Worm (Caenorhabditis elegans): ENCODE data around the gene cyb-1.
"Not testable (repeated sequence)": the region's sequence is repeated elsewhere in the genome, so short reads cannot be mapped to it uniquely, and the experiment has no call there.

cyb-1 gene

DNA sequence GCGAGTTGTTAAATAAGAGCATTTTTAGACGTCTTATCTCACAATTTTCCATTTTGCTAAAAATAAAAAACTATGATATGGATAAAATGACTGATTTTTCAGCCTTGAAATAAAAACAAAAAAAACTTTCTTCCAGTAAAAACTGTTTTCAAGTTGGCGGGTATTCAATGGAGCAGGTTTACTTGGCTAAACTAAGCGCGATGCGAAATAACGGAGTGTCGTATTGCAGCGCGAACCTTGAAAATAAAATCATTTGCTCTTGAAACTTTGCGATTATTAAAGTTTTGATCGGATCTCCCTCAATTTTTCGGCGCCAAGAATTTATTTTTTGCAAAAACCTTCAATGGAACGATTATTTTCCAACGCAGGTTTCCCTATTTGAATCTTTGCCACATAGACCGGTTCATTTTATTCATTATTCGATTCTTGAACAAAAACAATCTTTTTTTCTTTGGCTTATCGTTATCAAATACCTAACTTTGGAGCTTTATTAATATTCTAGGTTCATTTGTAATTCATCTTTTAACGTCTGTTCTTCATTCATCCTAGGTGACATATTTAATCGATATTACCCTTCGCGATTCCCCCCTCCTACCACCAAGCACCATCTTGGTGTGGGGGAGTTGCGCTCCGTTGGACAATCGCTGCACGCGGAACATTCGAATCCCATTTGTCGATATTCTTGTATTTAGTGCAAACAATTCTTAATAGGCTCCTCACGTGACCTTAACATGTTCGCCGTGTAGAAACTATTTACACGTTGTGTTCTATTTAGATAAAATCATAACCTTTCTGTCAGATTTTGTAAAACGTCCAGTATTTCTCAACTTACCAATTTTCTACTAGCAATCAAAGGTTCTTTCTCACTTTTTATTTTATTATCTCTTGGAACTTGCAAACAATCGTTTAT lies at the start of gene cyb-1, which contains the start of gene orc-5:
TSS of gene cyb-1 (plus strand) at position 690 of the 910 bp plus-strand sequence.
TSS of gene orc-5 (minus strand) at position 62 of the 910 bp plus-strand sequence.
- TF ChIP-seq nhr-237 (tag; optimal IDR thresholded peaks at IDR 0.05) (peak; percentile 57), sem-2 (GFP tag; optimal IDR thresholded peaks at IDR 0.05) (no peak), pha-4 (tag; optimal IDR thresholded peaks at IDR 0.05) (peak; percentile 54), hlh-1 (tag; optimal IDR thresholded peaks at IDR 0.05) (peak; percentile 39), zip-8 (tag; optimal IDR thresholded peaks at IDR 0.05) (no peak), bed-3 (GFP tag; optimal IDR thresholded peaks at IDR 0.05) (no peak), unc-62 (GFP tag; optimal IDR thresholded peaks at IDR 0.05) (no peak), unc-39 (tag; optimal IDR thresholded peaks at IDR 0.05) (no peak), lsy-2 (tag; optimal IDR thresholded peaks at IDR 0.05) (peak; percentile 47), mls-2 (tag; optimal IDR thresholded peaks at IDR 0.05) (no peak), nhr-12 (tag; optimal IDR thresholded peaks at IDR 0.05) (no peak), nhr-2 (tag; optimal IDR thresholded peaks at IDR 0.05) (no peak), M03D4.4 (tag; optimal IDR thresholded peaks at IDR 0.05) (no peak), ham-2 (GFP tag; optimal IDR thresholded peaks at IDR 0.05) (no peak), ceh-43 (GFP tag; optimal IDR thresholded peaks at IDR 0.05) (no peak), elt-1 (tag; optimal IDR thresholded peaks at IDR 0.05; ENCODE audit: borderline replicate concordance, insufficient read depth) (no peak), cnd-1 (tag; optimal IDR thresholded peaks at IDR 0.05) (no peak), ceh-83 (GFP tag; optimal IDR thresholded peaks at IDR 0.05) (peak; percentile 7), nhr-76 (tag; optimal IDR thresholded peaks at IDR 0.05) (no peak), ces-1 (GFP tag; optimal IDR thresholded peaks at IDR 0.05) (peak; percentile 55), lin-32 (GFP tag; optimal IDR thresholded peaks at IDR 0.05) (no peak), mab-5 (tag; optimal IDR thresholded peaks at IDR 0.05) (peak; percentile 24), ztf-11 (tag; optimal IDR thresholded peaks at IDR 0.05) (no peak), flh-1 (GFP tag; optimal IDR thresholded peaks at IDR 0.05) (no peak), snpc-4 (tag; optimal IDR thresholded peaks at IDR 0.05) (no peak), nhr-28 (tag; optimal IDR thresholded peaks at IDR 0.05) (no peak), elt-3 (tag; optimal IDR thresholded peaks at IDR 0.05) (no peak), ceh-39 (tag; optimal IDR thresholded peaks at IDR 0.05) (no peak), drap-1 (GFP tag; optimal IDR thresholded peaks at IDR 0.05) (no peak), tbx-8 (GFP tag; optimal IDR thresholded peaks at IDR 0.05) (no peak), unc-120 (tag; optimal IDR thresholded peaks at IDR 0.05; ENCODE audit: poor library complexity, severe bottlenecking) (no peak), blmp-1 (tag; optimal IDR thresholded peaks at IDR 0.05) (no peak), sptf-1 (tag; optimal IDR thresholded peaks at IDR 0.05) (peak; percentile 42), mep-1 (tag; optimal IDR thresholded peaks at IDR 0.05) (peak; percentile 71), lin-13 (tag; optimal IDR thresholded peaks at IDR 0.05) (peak; percentile 40)

DNA sequence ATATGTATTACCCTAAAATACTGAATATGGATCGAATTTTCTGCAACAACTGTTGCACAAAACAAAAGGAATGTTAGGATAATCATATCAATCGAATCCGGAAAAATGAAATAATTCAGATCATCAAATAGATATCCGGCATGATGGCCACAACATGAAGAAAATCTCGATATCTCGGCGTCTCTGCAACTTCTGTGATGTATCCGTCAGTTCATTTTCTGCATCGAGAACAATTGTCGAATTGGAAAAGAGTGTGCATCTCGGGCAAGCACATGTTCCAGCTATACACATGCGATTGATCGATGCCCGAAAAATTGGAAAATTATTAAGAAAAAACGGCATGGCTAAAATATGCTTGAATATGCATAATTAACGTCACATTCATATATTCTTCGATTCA lies 49.3 kb upstream of the cyb-1 start, which contains the start of the genes K08C7.6 and R102.1:
TSS of gene K08C7.6 (minus strand) at position 101 of the 400 bp plus-strand sequence.
TSS of gene R102.1 (plus strand) at position 291 of the 400 bp plus-strand sequence.
- no peak for TF ChIP-seq nhr-2 (tag; optimal IDR thresholded peaks at IDR 0.05)
- TF ChIP-seq unc-120 (tag; optimal IDR thresholded peaks at IDR 0.05; ENCODE audit: poor library complexity, severe bottlenecking) = peak; percentile 16

DNA sequence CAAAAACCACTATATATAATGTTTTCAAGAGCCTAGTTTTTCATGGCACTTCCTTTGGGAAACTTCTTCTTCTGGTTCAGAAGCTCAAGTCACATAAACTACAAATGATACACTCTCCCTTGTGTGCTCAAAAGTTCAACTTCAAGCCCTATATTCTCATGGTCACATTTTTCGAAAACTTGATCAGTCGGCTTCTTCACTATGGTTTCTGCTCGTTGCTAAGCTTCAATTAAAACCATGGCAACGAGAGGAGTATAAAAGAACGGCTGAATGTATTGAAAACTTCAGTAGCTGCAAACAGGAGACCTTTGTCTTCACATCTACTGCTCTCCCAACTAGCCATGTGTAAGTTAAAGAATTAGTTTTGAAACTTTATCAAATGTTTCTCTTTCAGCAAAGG lies 47.7 kb upstream of the cyb-1 start, which contains the start of gene R102.2:
TSS of gene R102.2 (plus strand) at position 301 of the 400 bp plus-strand sequence.
- not testable (repeated sequence) for TF ChIP-seq zip-8 (tag; optimal IDR thresholded peaks at IDR 0.05); nhr-2 (tag; optimal IDR thresholded peaks at IDR 0.05); tbx-8 (GFP tag; optimal IDR thresholded peaks at IDR 0.05)

Measured in whole organism, mixed stage, embryonic.